Fruit fly (Drosophila melanogaster): ENCODE measurements around the gene Mob2.
A peak's percentile ranks its signal among the peaks of the same experiment; 100 is the strongest.

Mob2 gene

DNA sequence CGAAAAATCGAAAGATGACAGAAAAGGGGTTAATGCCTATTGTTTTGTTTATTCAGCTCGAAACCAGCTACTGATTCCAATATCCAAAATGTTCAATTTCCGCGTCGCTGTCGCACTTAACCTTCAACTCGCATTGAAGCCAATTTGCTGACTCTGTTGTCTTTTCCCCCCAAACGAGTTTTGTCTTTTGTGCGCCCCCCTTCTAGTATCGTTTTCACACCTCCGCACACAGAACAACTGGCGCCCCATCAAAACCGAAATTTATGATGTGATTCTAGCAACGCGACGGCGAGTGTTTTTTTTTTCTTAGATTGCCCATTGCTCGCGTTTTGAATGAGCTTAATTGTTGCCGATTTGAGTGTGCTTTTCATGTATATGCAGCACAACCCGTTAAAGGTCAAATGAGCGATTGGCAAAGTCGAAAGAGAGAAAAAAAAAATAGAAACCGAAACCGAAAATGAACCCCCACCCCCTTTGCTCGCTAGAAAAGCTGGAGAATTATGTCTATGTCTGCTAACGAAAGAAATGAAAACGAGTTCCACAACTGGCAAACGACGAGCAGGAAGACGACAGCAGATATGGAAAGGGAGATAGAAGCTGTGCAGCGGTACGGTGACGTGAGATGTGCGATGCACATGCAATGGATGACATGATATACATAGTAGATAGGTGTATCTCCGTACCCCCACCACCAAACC is 11.5 kb downstream of the Mob2 start:
- TF ChIP-seq CG14655 (GFP tag; optimal IDR thresholded peaks at IDR 0.05) (peak; percentile 16), D1 (tag; optimal IDR thresholded peaks at IDR 0.05) (no peak), Pif1A (GFP tag; optimal IDR thresholded peaks at IDR 0.05) (no peak), CG4496 (GFP tag; IDR thresholded peaks at IDR 0.05) (0 out of 3 replicates have a peak, but pooled peaks have one; percentile 10), CG8159 (tag; optimal IDR thresholded peaks at IDR 0.05) (no peak)

DNA sequence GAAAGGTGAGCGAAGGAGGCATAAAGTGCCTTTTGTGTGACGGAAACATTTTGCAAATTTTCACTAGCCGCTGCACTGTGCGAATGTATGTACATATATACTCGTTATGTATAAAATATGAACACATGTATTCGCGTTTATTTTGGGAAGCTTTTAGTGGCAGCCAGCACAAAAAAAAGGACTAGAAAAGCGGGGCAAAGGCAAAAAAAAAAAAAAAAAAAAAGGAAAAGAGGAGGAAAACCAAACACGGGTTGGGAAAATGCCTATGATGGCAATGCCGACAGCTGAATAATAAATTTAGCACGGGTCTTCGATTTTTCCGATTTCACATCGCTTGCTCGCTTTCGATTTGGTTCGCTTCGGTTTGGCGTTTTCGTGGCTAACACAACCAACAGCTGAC is 12.6 kb downstream of the Mob2 start:
- TF ChIP-seq rn (GFP tag; IDR thresholded peaks at IDR 0.05) (no peak), fd96Ca (GFP tag; IDR thresholded peaks at IDR 0.05) (0 out of 3 replicates have a peak, but pooled peaks have one; percentile 37), CG8301 (tag; optimal IDR thresholded peaks at IDR 0.05) (no peak), Ets98B (GFP tag; IDR thresholded peaks at IDR 0.05) (peak; percentile 51), CG12605 (GFP tag; IDR thresholded peaks at IDR 0.05) (peak; percentile 58)

DNA sequence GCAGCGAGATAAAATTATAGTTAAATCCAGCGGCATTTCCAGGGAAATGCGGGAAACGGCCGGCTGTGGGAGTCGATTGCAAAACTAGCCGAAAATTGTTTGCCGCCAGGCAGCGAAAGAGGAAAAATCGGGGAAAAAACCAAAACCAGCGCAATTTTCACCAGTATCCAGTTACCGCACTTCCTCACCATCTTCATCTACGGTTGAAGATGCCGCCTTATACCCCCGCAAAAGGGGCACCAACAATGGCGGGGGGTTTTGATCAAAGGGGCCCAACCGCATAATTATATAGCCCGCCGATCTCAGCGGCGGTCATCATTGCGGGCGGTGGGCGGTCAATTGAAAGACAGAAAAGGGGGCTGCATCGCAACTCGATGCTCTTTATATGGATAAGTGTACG is 14.0 kb downstream of the Mob2 start:
- TF ChIP-seq CG15710 (tag; optimal IDR thresholded peaks at IDR 0.05) (no peak), rn (GFP tag; IDR thresholded peaks at IDR 0.05) (no peak), CG14655 (GFP tag; optimal IDR thresholded peaks at IDR 0.05) (no peak), Ets98B (GFP tag; IDR thresholded peaks at IDR 0.05) (no peak), D1 (tag; optimal IDR thresholded peaks at IDR 0.05) (no peak), EcR (GFP tag; optimal IDR thresholded peaks at IDR 0.05) (no peak), CG10348 (GFP tag; IDR thresholded peaks at IDR 0.05) (no peak), fd96Ca (GFP tag; IDR thresholded peaks at IDR 0.05) (no peak), CG32121 (GFP tag; IDR thresholded peaks at IDR 0.05) (no peak), CG4496 (GFP tag; IDR thresholded peaks at IDR 0.05) (no peak), Pif1B (GFP tag; optimal IDR thresholded peaks at IDR 0.05) (no peak), CG34367 (tag; optimal IDR thresholded peaks at IDR 0.05) (no peak)

DNA sequence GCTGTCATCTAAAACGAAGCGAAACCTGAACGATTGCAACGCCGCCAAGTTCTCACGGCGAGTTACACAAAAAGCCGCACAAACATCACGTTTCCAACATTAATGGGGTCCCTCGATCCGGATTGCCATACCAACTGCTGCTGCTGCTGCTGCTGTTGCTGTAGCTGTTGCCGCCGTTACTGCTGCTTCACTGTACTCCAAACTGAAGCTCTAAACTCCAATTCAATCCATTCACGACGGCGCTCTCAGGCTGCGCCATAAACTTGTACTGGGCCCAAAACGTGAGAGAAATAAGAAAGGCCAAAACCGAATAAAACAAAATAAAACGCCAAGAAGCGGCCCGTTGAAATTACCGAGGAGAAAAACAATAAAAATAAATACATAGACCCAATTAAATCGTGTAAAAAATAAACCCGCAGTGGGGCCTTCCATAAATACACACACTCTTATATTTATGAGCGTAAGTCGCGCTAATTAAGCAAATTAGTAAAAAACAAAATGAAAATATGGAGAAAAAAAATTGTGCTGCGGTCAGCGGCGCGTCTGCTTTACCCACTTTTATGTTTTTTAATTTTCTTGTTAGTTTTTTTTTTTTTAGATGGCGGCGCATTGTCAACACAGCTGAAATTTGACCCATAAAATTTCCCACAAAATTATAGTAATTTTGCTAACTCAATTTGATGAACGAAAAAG is 14.6 kb downstream of the Mob2 start:
- TF ChIP-seq D1 (tag; optimal IDR thresholded peaks at IDR 0.05), result no peak
- TF ChIP-seq CG8301 (tag; optimal IDR thresholded peaks at IDR 0.05), result no peak
- TF ChIP-seq Ets98B (GFP tag; IDR thresholded peaks at IDR 0.05), result peak; percentile 13; the same call in 1 of the 2 replicates
- TF ChIP-seq CG9948 (tag; optimal IDR thresholded peaks at IDR 0.05), result no peak

DNA sequence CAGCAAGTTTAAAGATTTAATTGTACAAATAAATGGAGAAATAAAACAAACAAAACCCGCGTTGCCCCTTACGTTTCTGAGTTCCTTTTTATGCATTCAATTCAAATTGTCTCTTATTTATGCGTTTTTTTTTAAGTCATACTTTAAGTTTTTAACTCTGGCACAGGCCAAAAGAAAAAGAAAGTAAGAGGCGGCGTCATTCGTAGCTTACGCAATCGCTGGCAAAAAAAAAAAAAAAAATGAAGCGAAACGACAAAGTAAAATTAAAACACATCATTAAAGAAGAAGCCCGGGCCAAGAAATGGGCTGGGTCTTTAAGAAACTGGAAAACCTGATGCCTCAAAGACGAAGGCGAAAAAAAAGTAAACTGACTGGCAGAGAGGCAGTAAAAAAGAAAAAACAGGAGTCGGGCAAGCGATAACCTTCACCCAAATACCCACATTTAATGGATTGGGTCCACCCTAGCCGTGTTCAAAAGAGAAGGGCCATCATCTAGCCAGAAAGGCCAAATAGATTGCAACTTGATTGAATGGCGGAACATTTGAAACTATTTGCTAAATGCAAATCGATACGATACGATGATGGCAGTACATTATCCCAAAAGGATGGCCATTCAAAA is 18.2 kb downstream of the Mob2 start:
- no peak for TF ChIP-seq Snoo (tag; optimal IDR thresholded peaks at IDR 0.05)
- 0 out of 3 replicates have a peak, but pooled peaks have one; percentile 22 for TF ChIP-seq CG4496 (GFP tag; IDR thresholded peaks at IDR 0.05)
- TF ChIP-seq CG8159 (tag; optimal IDR thresholded peaks at IDR 0.05), result peak; percentile 83
- TF ChIP-seq CG8301 (tag; optimal IDR thresholded peaks at IDR 0.05), result no peak

DNA sequence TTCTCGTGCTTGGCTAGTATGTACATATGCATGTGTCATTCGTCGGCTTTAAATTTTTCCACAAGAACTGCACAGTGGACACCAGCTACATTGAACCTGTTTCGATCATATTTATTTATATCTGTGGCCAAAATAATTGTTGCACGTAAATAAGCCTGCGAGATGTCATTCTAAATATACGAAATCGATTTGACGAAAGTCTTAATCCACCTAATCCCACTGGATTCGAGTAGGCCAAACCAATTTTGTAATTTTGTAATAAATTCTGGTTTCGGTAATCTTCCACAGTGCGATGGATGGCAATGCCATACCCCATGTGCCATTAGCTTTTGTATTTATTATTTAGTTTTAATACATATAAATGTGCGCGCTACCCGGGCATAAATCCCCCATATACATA is 19.1 kb downstream of the Mob2 start:
- no peak for TF ChIP-seq CG9948 (tag; optimal IDR thresholded peaks at IDR 0.05)
- no peak for TF ChIP-seq EcR (GFP tag; optimal IDR thresholded peaks at IDR 0.05)
- no peak for TF ChIP-seq CG34367 (tag; optimal IDR thresholded peaks at IDR 0.05)
- TF ChIP-seq Pif1A (GFP tag; optimal IDR thresholded peaks at IDR 0.05), result no peak
- TF ChIP-seq fd96Ca (GFP tag; IDR thresholded peaks at IDR 0.05), result no peak
- no peak for TF ChIP-seq CG12605 (GFP tag; IDR thresholded peaks at IDR 0.05)
- no peak for TF ChIP-seq Snoo (tag; optimal IDR thresholded peaks at IDR 0.05)
- no peak for TF ChIP-seq CG8301 (tag; optimal IDR thresholded peaks at IDR 0.05)
- no peak for TF ChIP-seq CG4496 (GFP tag; IDR thresholded peaks at IDR 0.05)
- no peak for TF ChIP-seq CG14655 (GFP tag; optimal IDR thresholded peaks at IDR 0.05)
- TF ChIP-seq Pif1B (GFP tag; optimal IDR thresholded peaks at IDR 0.05), result no peak
- TF ChIP-seq CG8159 (tag; optimal IDR thresholded peaks at IDR 0.05), result no peak
- TF ChIP-seq CG32121 (GFP tag; IDR thresholded peaks at IDR 0.05), result no peak
- TF ChIP-seq rn (GFP tag; IDR thresholded peaks at IDR 0.05), result no peak

DNA sequence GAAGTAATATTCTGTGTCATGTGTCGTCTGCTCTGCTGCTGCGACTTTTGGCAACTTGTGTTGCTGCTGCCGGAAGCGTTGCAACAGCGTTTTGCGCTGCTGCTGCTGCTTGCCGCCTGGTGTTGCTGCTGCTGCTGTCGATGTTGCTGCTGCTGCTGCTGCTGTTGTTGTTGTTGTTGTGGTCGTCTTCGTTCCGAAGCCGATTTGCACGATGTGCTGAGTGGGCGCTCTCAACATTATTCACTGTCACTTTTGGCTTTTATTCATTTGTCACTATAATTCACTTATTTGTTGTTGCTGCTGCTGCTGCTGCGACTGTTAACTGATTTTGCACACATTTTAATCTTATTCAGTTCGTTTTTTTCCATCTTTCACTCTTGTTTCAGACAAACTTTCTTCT is 19.6 kb downstream of the Mob2 start:
- TF ChIP-seq CG14655 (GFP tag; optimal IDR thresholded peaks at IDR 0.05), result no peak
- TF ChIP-seq EcR (GFP tag; optimal IDR thresholded peaks at IDR 0.05), result no peak
- no peak for TF ChIP-seq CG32121 (GFP tag; IDR thresholded peaks at IDR 0.05)
- no peak for TF ChIP-seq CG17806 (tag; optimal IDR thresholded peaks at IDR 0.05)
- TF ChIP-seq CG13204 (GFP tag; optimal IDR thresholded peaks at IDR 0.05), result no peak
- TF ChIP-seq CG10348 (GFP tag; IDR thresholded peaks at IDR 0.05), result no peak
- TF ChIP-seq fd96Ca (GFP tag; IDR thresholded peaks at IDR 0.05), result no peak
- no peak for TF ChIP-seq Snoo (tag; optimal IDR thresholded peaks at IDR 0.05)
- no peak for TF ChIP-seq CG8301 (tag; optimal IDR thresholded peaks at IDR 0.05)
- no peak for TF ChIP-seq CG4496 (GFP tag; IDR thresholded peaks at IDR 0.05)
- no peak for TF ChIP-seq Ets98B (GFP tag; IDR thresholded peaks at IDR 0.05)
- no peak for TF ChIP-seq rn (GFP tag; IDR thresholded peaks at IDR 0.05)
- TF ChIP-seq CG12605 (GFP tag; IDR thresholded peaks at IDR 0.05), result no peak

All from whole organism, pupa.